Fruit fly (Drosophila melanogaster) whole organism, embryonic: ENCODE data around the gene hry.

Experiments
- Adf1 ChIP-seq: fragments of 200-800 bp; sonication (Bioruptor generic); IDR thresholded peaks from 2 replicates; pipeline ENCODE4 v1.3.6; 2022; ENCODE audit warnings: missing biosample characterization, missing genetic modification characterization
- BtbVII ChIP-seq: fragments of 200-800 bp; sonication (Bioruptor generic); optimal IDR thresholded peaks from 3 replicates; lab custom pipeline; 2017; ENCODE audit warnings: missing biosample characterization, mild to moderate bottlenecking, missing genetic modification characterization
- CG1024 ChIP-seq: fragments of 200-800 bp; sonication (Bioruptor generic); IDR thresholded peaks from 2 replicates; pipeline ENCODE4 v1.3.6; 2022; ENCODE audit warnings: missing biosample characterization, missing genetic modification characterization
- CG12071 ChIP-seq: fragments of 200-800 bp; sonication (Bioruptor generic); optimal IDR thresholded peaks from 3 replicates; lab custom pipeline; 2018; ENCODE audit warnings: missing biosample characterization, mild to moderate bottlenecking, missing genetic modification characterization
- CG14014 ChIP-seq: fragments of 200-800 bp; sonication (Bioruptor generic); IDR thresholded peaks from 2 replicates; pipeline ENCODE4 v1.3.6; 2022; ENCODE audit warnings: missing biosample characterization, missing genetic modification characterization
- CG15696 ChIP-seq: fragments of 200-800 bp; sonication (Bioruptor generic); optimal IDR thresholded peaks from 2 replicates; lab custom pipeline; 2019; ENCODE audit warnings: missing biosample characterization, mild to moderate bottlenecking, missing genetic modification characterization, moderate library complexity
- CG17359 ChIP-seq: fragments of 200-800 bp; sonication (Bioruptor generic); optimal IDR thresholded peaks from 3 replicates; lab custom pipeline; 2018; ENCODE audit warnings: missing biosample characterization, mild to moderate bottlenecking, missing genetic modification characterization, moderate library complexity
- CG2875 ChIP-seq: fragments of 200-800 bp; sonication (Bioruptor generic); optimal IDR thresholded peaks from 2 replicates; lab custom pipeline; 2017; ENCODE audit warnings: missing biosample characterization, mild to moderate bottlenecking, missing genetic modification characterization, missing genetic modification reagents
- CG31224 ChIP-seq: fragments of 200-800 bp; sonication (Bioruptor generic); IDR thresholded peaks from 2 replicates; pipeline ENCODE4 v1.3.6; 2022; ENCODE audit warnings: missing biosample characterization, missing genetic modification characterization
- CG31365 ChIP-seq: fragments of 200-800 bp; sonication (Bioruptor generic); optimal IDR thresholded peaks from 2 replicates; lab custom pipeline; 2018; ENCODE audit warnings: missing biosample characterization, mild to moderate bottlenecking, missing genetic modification characterization
- CG31388 ChIP-seq: fragments of 200-800 bp; sonication (Bioruptor generic); optimal IDR thresholded peaks from 2 replicates; lab custom pipeline; 2016; ENCODE audit warnings: missing biosample characterization, missing genetic modification characterization
- CG31441 ChIP-seq: fragments of 200-800 bp; sonication (Bioruptor generic); IDR thresholded peaks from 2 replicates; pipeline ENCODE4 v1.3.6; 2022; ENCODE audit warnings: missing biosample characterization, missing genetic modification characterization
- CG33557 ChIP-seq: fragments of 200-800 bp; sonication (Bioruptor generic); optimal IDR thresholded peaks from 2 replicates; lab custom pipeline; 2019; ENCODE audit warnings: missing biosample characterization, mild to moderate bottlenecking, missing genetic modification characterization, moderate library complexity
- CG34376 ChIP-seq: fragments of 200-800 bp; sonication (Bioruptor generic); optimal IDR thresholded peaks from 2 replicates; lab custom pipeline; 2018; ENCODE audit warnings: missing biosample characterization, mild to moderate bottlenecking, missing genetic modification characterization
- CG3726 ChIP-seq: fragments of 200-800 bp; sonication (Bioruptor generic); IDR thresholded peaks from 3 replicates; pipeline ENCODE4, ENCODE4 v1.3.6; 2022; ENCODE audit warnings: missing biosample characterization, missing genetic modification characterization
- CG4424 ChIP-seq: fragments of 200-800 bp; sonication (Bioruptor generic); optimal IDR thresholded peaks from 3 replicates; lab custom pipeline; 2016; ENCODE audit warnings: missing biosample characterization, missing genetic modification characterization
- D ChIP-seq, 2 experiments: fragments of 200-800 bp in 1 of 2; fragments of >200 bp in 1 of 2; sonication (Bioruptor generic) in 1 of 2; optimal IDR thresholded peaks; 2 replicates in 1 of 2; 3 replicates in 1 of 2; lab custom pipeline; 2017; ENCODE audit warnings: mild to moderate bottlenecking in 1 of 2, missing biosample characterization in 1 of 2, missing genetic modification characterization in 1 of 2, missing genetic modification reagents in 1 of 2
- Dip2 ChIP-seq: fragments of 200-800 bp; sonication (Bioruptor generic); IDR thresholded peaks from 2 replicates; pipeline ENCODE4 v1.3.6; 2022; ENCODE audit warnings: missing biosample characterization, missing genetic modification characterization
- Dp ChIP-seq: fragments of 200-800 bp; sonication (Bioruptor generic); optimal IDR thresholded peaks from 2 replicates; lab custom pipeline; 2018; ENCODE audit warnings: missing biosample characterization, mild to moderate bottlenecking, missing genetic modification characterization, moderate library complexity
- H15 ChIP-seq: fragments of 200-800 bp; sonication (Bioruptor generic); IDR thresholded peaks from 3 replicates; pipeline ENCODE4 v1.3.6; 2022; ENCODE audit warnings: missing biosample characterization, missing genetic modification characterization
- HLHmδ ChIP-seq: fragments of 200-800 bp; sonication (Bioruptor generic); optimal IDR thresholded peaks from 2 replicates; lab custom pipeline; 2018; ENCODE audit warnings: missing biosample characterization, mild to moderate bottlenecking, missing genetic modification characterization, moderate library complexity
- MTF-1 ChIP-seq: fragments of 200-800 bp; sonication (Bioruptor generic); optimal IDR thresholded peaks from 2 replicates; lab custom pipeline; 2018; ENCODE audit warnings: missing biosample characterization, mild to moderate bottlenecking, missing genetic modification characterization, borderline replicate concordance
- Max ChIP-seq: fragments of 200-800 bp; sonication (Bioruptor generic); optimal IDR thresholded peaks from 2 replicates; lab custom pipeline; 2016; ENCODE audit warnings: missing biosample characterization, mild to moderate bottlenecking, missing genetic modification characterization
- Mes4 ChIP-seq: fragments of 200-800 bp; sonication (Bioruptor generic); optimal IDR thresholded peaks from 2 replicates; lab custom pipeline; 2016; ENCODE audit warnings: missing biosample characterization, missing genetic modification characterization
- NfI ChIP-seq: fragments of 200-800 bp; sonication (Bioruptor generic); optimal IDR thresholded peaks from 3 replicates; lab custom pipeline; 2018; ENCODE audit warnings: missing biosample characterization, mild to moderate bottlenecking, missing genetic modification characterization, moderate library complexity
- PHDP ChIP-seq: fragments of 200-800 bp; sonication (Bioruptor generic); optimal IDR thresholded peaks from 3 replicates; lab custom pipeline; 2018; ENCODE audit warnings: missing biosample characterization, mild to moderate bottlenecking, missing genetic modification characterization, moderate library complexity
- Pdp1 ChIP-seq, 2 experiments: fragments of 200-800 bp; sonication (Bioruptor generic); optimal IDR thresholded peaks; 3 replicates each; lab custom pipeline; 2016; ENCODE audit warnings: missing biosample characterization in 2 of 2, missing genetic modification characterization in 2 of 2, mild to moderate bottlenecking in 1 of 2, moderate library complexity in 1 of 2
- TFAM ChIP-seq: fragments of 200-800 bp; sonication (Bioruptor generic); optimal IDR thresholded peaks from 2 replicates; lab custom pipeline; 2017; ENCODE audit warnings: missing biosample characterization, missing genetic modification characterization, inconsistent platforms
- ato ChIP-seq: fragments of 200-800 bp; sonication (Bioruptor generic); IDR thresholded peaks from 2 replicates; pipeline ENCODE4 v1.3.6; 2022; ENCODE audit warnings: missing biosample characterization, missing genetic modification characterization; ENCODE audit not compliant: partially characterized antibody
- bbx ChIP-seq: fragments of 200-800 bp; sonication (Bioruptor generic); IDR thresholded peaks from 2 replicates; pipeline ENCODE4 v1.3.6; 2022; ENCODE audit warnings: missing biosample characterization, missing genetic modification characterization; ENCODE audit not compliant: partially characterized antibody
- cad ChIP-seq: fragments of >200 bp; optimal IDR thresholded peaks from 2 replicates; lab custom pipeline; 2017; ENCODE audit warnings: missing biosample characterization, missing genetic modification characterization
- danr ChIP-seq: fragments of 200-800 bp; sonication (Bioruptor generic); IDR thresholded peaks from 2 replicates; pipeline ENCODE4 v1.3.6; 2022; ENCODE audit warnings: missing biosample characterization, missing genetic modification characterization
- dmrt99B ChIP-seq: fragments of 200-800 bp; sonication (Bioruptor generic); optimal IDR thresholded peaks from 2 replicates; lab custom pipeline; 2018; ENCODE audit warnings: missing biosample characterization, mild to moderate bottlenecking, missing genetic modification characterization, moderate library complexity
- gsb-n ChIP-seq: fragments of 200-800 bp; sonication (Bioruptor generic); optimal IDR thresholded peaks from 3 replicates; lab custom pipeline; 2018; ENCODE audit warnings: missing biosample characterization, mild to moderate bottlenecking, missing genetic modification characterization
- jumu ChIP-seq: fragments of 200-800 bp; sonication (Bioruptor generic); optimal IDR thresholded peaks from 3 replicates; lab custom pipeline; 2016; ENCODE audit warnings: missing biosample characterization, missing genetic modification characterization
- row ChIP-seq: fragments of 200-800 bp; sonication (Bioruptor generic); IDR thresholded peaks from 3 replicates; pipeline ENCODE4 v1.3.6; 2022; ENCODE audit warnings: missing biosample characterization, missing genetic modification characterization
- sc ChIP-seq, 3 experiments: fragments of >200 bp in 2 of 3; fragments of 200-800 bp in 1 of 3; sonication (Bioruptor generic) in 1 of 3; optimal IDR thresholded peaks; 2 replicates in 2 of 3; 3 replicates in 1 of 3; lab custom pipeline; 2017; ENCODE audit warnings: mild to moderate bottlenecking in 1 of 3, missing biosample characterization in 1 of 3, missing genetic modification characterization in 1 of 3, missing genetic modification reagents in 1 of 3
- scrt ChIP-seq: fragments of 200-800 bp; sonication (Bioruptor generic); optimal IDR thresholded peaks from 2 replicates; lab custom pipeline; 2018; ENCODE audit warnings: missing biosample characterization, mild to moderate bottlenecking, missing genetic modification characterization, moderate library complexity
- sens-2 ChIP-seq: fragments of 200-800 bp; sonication (Bioruptor generic); IDR thresholded peaks from 2 replicates; pipeline ENCODE4 v1.3.6; 2022; ENCODE audit warnings: missing biosample characterization, missing genetic modification characterization
- seq ChIP-seq: fragments of 200-800 bp; sonication (Bioruptor generic); IDR thresholded peaks from 2 replicates; pipeline ENCODE4 v1.3.6; 2022; ENCODE audit warnings: missing biosample characterization, missing genetic modification characterization
- stwl ChIP-seq: fragments of 200-800 bp; sonication (Bioruptor generic); optimal IDR thresholded peaks from 3 replicates; lab custom pipeline; 2018; ENCODE audit warnings: missing biosample characterization, mild to moderate bottlenecking, missing genetic modification characterization, moderate library complexity
- tll ChIP-seq, 2 experiments: fragments of 200-800 bp in 1 of 2; fragments of >200 bp in 1 of 2; sonication (Bioruptor generic) in 1 of 2; optimal IDR thresholded peaks; 2 replicates each; lab custom pipeline; 2017 to 2019; ENCODE audit warnings: missing biosample characterization in 2 of 2, missing genetic modification characterization in 2 of 2, mild to moderate bottlenecking in 1 of 2, moderate library complexity in 1 of 2
- wdn ChIP-seq: fragments of 200-800 bp; sonication (Bioruptor generic); IDR thresholded peaks from 2 replicates; pipeline ENCODE4 v1.3.6; 2022; ENCODE audit warnings: missing biosample characterization, missing genetic modification characterization
- wek ChIP-seq: fragments of 200-800 bp; sonication (Bioruptor generic); optimal IDR thresholded peaks from 3 replicates; lab custom pipeline; 2018; ENCODE audit warnings: missing biosample characterization, mild to moderate bottlenecking, missing genetic modification characterization, moderate library complexity
- z ChIP-seq: fragments of 200-800 bp; sonication (Bioruptor generic); IDR thresholded peaks from 3 replicates; pipeline ENCODE4 v1.3.6; 2022; ENCODE audit warnings: missing biosample characterization, missing genetic modification characterization
- zen ChIP-seq: fragments of 200-800 bp; sonication (Bioruptor generic); optimal IDR thresholded peaks from 3 replicates; lab custom pipeline; 2018; ENCODE audit warnings: missing biosample characterization, mild to moderate bottlenecking, missing genetic modification characterization, moderate library complexity
- zen2 ChIP-seq: fragments of 200-800 bp; sonication (Bioruptor generic); IDR thresholded peaks from 3 replicates; pipeline ENCODE4 v1.3.6; 2022; ENCODE audit warnings: missing biosample characterization, missing genetic modification characterization; ENCODE audit not compliant: partially characterized antibody

The hry gene

dm6 chr3L:8700643-8701208 is 25.2 kb downstream of the hry start (continued):
- TF ChIP-seq MTF-1 (GFP tag; lab: Kevin White, UChicago) (no peak), PHDP (tag; lab: Kevin White, UChicago) (peak; percentile 82), CG1024 (0 out of 2 replicates have a peak, but pooled peaks have one; percentile 12), CG12071 (GFP tag; lab: Kevin White, UChicago) (peak; percentile 31), bbx (GFP tag; lab: Robert Waterston, UW) (no peak), dmrt99B (tag; lab: Kevin White, UChicago) (peak; percentile 88), ato (GFP tag; lab: Robert Waterston, UW) (no peak), CG31388 (GFP tag; lab: Kevin White, UChicago) (peak; percentile 13), HLHmδ (GFP tag; lab: Kevin White, UChicago) (no peak), CG3726 (no peak; the same call in 2 of the 3 replicates), z (GFP tag; lab: Robert Waterston, UW) (no peak), CG34376 (GFP tag; lab: Kevin White, UChicago) (no peak), H15 (peak; percentile 45; the same call in 1 of the 3 replicates), CG31441 (GFP tag; lab: Robert Waterston, UW) (peak; percentile 82), CG33557 (GFP tag; lab: Kevin White, UChicago) (no peak), sc (optimal IDR thresholded peaks at IDR 0.05; lab: Kevin White, UChicago) (no peak), sc (GFP tag; optimal IDR thresholded peaks at IDR 0.05; lab: Kevin White, UChicago) (no peak), CG2875 (GFP tag; lab: Kevin White, UChicago) (peak; percentile 61), CG14014 (GFP tag; lab: Robert Waterston, UW) (peak; percentile 67), row (GFP tag; lab: Robert Waterston, UW) (peak; percentile 95), Dip2 (GFP tag; lab: Robert Waterston, UW) (peak; percentile 24; the same call in 1 of the 2 replicates), CG31365 (peak; percentile 38), Mes4 (GFP tag; lab: Kevin White, UChicago) (peak; percentile 59), tll (GFP tag; optimal IDR thresholded peaks at IDR 0.05; lab: Kevin White, UChicago) (no peak), Max (GFP tag; lab: Kevin White, UChicago) (peak; percentile 71), gsb-n (tag; lab: Kevin White, UChicago) (peak; percentile 46), Dp (GFP tag; lab: Kevin White, UChicago) (no peak), NfI (GFP tag; lab: Kevin White, UChicago) (peak; percentile 64), danr (peak; percentile 61), stwl (tag; lab: Kevin White, UChicago) (no peak), TFAM (GFP tag; lab: Kevin White, UChicago) (no peak), jumu (peak; percentile 74), CG31224 (GFP tag; lab: Robert Waterston, UW) (peak; percentile 67), seq (0 out of 2 replicates have a peak, but pooled peaks have one; percentile 34), scrt (peak; percentile 65), wek (GFP tag; lab: Kevin White, UChicago) (no peak), BtbVII (GFP tag; lab: Kevin White, UChicago) (peak; percentile 86), zen2 (GFP tag; lab: Robert Waterston, UW) (no peak), Adf1 (peak; percentile 56; the same call in 1 of the 2 replicates), Pdp1 (GFP tag; optimal IDR thresholded peaks at IDR 0.05; lab: Kevin White, UChicago) (peak; percentile 83 to 85), CG4424 (GFP tag; lab: Kevin White, UChicago) (peak; percentile 78), cad (GFP tag; lab: Kevin White, UChicago) (no peak), CG15696 (tag; lab: Kevin White, UChicago) (no peak), sens-2 (GFP tag; lab: Robert Waterston, UW) (0 out of 2 replicates have a peak, but pooled peaks have one; percentile 2), wdn (GFP tag; lab: Robert Waterston, UW) (peak; percentile 54; the same call in 1 of the 2 replicates), D (optimal IDR thresholded peaks at IDR 0.05; lab: Kevin White, UChicago) (no peak), D (GFP tag; optimal IDR thresholded peaks at IDR 0.05; lab: Kevin White, UChicago) (peak; percentile 43), zen (tag; lab: Kevin White, UChicago) (peak; percentile 35), CG17359 (tag; lab: Kevin White, UChicago) (peak; percentile 74)
